Fruit fly (Drosophila melanogaster) whole organism, embryonic: ENCODE data around the gene cbt.

Experiments
- Adf1 ChIP-seq: fragments of 200-800 bp; sonication (Bioruptor generic); IDR thresholded peaks from 2 replicates; pipeline ENCODE4 v1.3.6; 2022; ENCODE audit warnings: missing biosample characterization, missing genetic modification characterization
- B-H1 ChIP-seq: fragments of 200-800 bp; sonication (Bioruptor generic); IDR thresholded peaks from 3 replicates; pipeline ENCODE4 v1.3.6; 2022; ENCODE audit warnings: missing biosample characterization, missing genetic modification characterization
- CG2116 ChIP-seq: fragments of 200-800 bp; sonication (Bioruptor generic); optimal IDR thresholded peaks from 3 replicates; lab custom pipeline; 2018; ENCODE audit warnings: missing biosample characterization, mild to moderate bottlenecking, missing genetic modification characterization
- Ravus ChIP-seq: fragments of 200-800 bp; sonication (Bioruptor generic); IDR thresholded peaks from 2 replicates; pipeline ENCODE4 v1.3.6; 2022; ENCODE audit warnings: missing biosample characterization, missing genetic modification characterization
- crp ChIP-seq, 2 experiments: fragments of 200-800 bp; sonication (Bioruptor generic); optimal IDR thresholded peaks; 2 replicates in 1 of 2; 3 replicates in 1 of 2; lab custom pipeline; 2017; ENCODE audit warnings: missing biosample characterization in 2 of 2, missing genetic modification characterization in 2 of 2, mild to moderate bottlenecking in 1 of 2, moderate library complexity in 1 of 2
- lov ChIP-seq, 2 experiments: fragments of 200-800 bp in 1 of 2; fragments of >200 bp in 1 of 2; sonication (Bioruptor generic) in 1 of 2; IDR thresholded peaks in 1 of 2; optimal IDR thresholded peaks in 1 of 2; 2 replicates in 1 of 2; 3 replicates in 1 of 2; pipeline versions ENCODE4 v1.3.6 to Lab custom; 2017 to 2022; ENCODE audit warnings: missing biosample characterization in 1 of 2, missing genetic modification characterization in 1 of 2

DNA sequence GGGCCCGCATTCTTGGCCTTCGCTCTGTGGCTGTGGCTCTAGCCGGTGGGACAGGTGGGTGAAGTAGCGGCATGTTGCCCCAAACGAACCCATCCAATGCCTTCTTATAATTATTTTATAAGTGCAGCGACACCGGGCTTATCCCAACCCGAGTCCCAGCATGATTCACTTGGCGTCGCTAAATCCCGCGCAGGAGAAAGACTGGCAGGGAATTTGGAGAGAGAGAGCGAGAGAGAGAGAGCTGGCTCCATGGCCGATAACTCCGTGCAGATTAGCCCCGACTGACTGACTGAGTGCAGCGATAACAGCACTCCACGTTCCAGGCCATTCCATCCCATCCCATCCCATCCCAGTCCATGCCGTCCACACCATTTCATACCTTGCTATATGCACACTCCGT lies 22.1 kb upstream of the cbt start:
- TF ChIP-seq crp (GFP tag; optimal IDR thresholded peaks at IDR 0.05; lab: Kevin White, UChicago) (no peak), lov (optimal IDR thresholded peaks at IDR 0.05; lab: Kevin White, UChicago) (no peak), lov (GFP tag; IDR thresholded peaks at IDR 0.05; lab: Robert Waterston, UW) (no peak), B-H1 (GFP tag; lab: Robert Waterston, UW) (no peak), CG2116 (no peak), Ravus (GFP tag; lab: Robert Waterston, UW) (no peak), Adf1 (GFP tag; lab: Robert Waterston, UW) (no peak)
